Worm (Caenorhabditis elegans): ENCODE data around the gene R09A8.5.

DNA sequence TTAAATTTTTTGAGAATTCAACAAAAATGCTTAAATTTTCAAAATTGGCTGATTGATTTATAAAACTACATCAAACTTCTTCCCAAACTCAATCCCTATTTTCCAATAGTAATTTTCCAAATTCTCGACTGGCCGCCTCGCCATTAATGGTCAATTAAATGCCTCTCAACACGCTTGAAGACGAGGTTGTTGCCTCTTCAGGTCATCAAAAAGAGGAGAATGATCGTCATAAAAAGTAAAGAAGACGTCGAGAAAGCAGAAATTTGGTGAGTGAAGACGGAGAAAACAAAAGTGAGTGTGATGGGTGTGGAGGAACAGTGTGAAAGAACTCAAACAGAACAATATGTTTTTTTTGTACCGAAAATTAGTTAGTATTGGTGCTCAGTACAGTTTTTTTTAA lies 602 bp upstream of the R09A8.5 start:
- TF ChIP-seq lin-11 (tag; optimal IDR thresholded peaks at IDR 0.05) (no peak), Y22D7AL.16 (tag; optimal IDR thresholded peaks at IDR 0.05) (no peak), nfya-1 (tag; optimal IDR thresholded peaks at IDR 0.05) (no peak), rnt-1 (tag; optimal IDR thresholded peaks at IDR 0.05) (no peak), hlh-30 (tag; optimal IDR thresholded peaks at IDR 0.05; ENCODE audit: insufficient read depth) (no peak), K02D7.2 (tag; optimal IDR thresholded peaks at IDR 0.05) (no peak), pha-4 (tag; optimal IDR thresholded peaks at IDR 0.05) (no peak), T23F11.4 (GFP tag; optimal IDR thresholded peaks at IDR 0.05) (no peak), ama-1 (optimal IDR thresholded peaks at IDR 0.05) (no peak), pag-3 (tag; optimal IDR thresholded peaks at IDR 0.05; ENCODE audit: borderline replicate concordance) (no peak)

All from whole organism, late embryonic.